Worm (Caenorhabditis elegans) whole organism, L3 larva: ENCODE measurements around the gene zig-4.

ENCODE experiments used
- ceh-16 ChIP-seq: sonication (generic microtip); optimal IDR thresholded peaks from 2 replicates; lab custom pipeline; 2017; ENCODE audit warnings: missing biosample characterization, missing genetic modification characterization
- ceh-9 ChIP-seq: sonication (generic microtip); optimal IDR thresholded peaks from 2 replicates; lab custom pipeline; 2018; ENCODE audit warnings: missing biosample characterization, missing genetic modification characterization
- pha-4 ChIP-seq: fragments of 150-350 bp; optimal IDR thresholded peaks from 2 replicates; lab custom pipeline; 2014; ENCODE audit warnings: missing biosample characterization, missing genetic modification reagents, missing genetic modification characterization

ce11 chrX:7880848-7881247 lies 44.4 kb upstream of the zig-4 start, which contains the start of gene C39D10.8:
- TF ChIP-seq ceh-9 (tag; lab: Kevin White, UChicago), result no peak
- TF ChIP-seq ceh-16 (tag; lab: Kevin White, UChicago), result no peak
- no peak for TF ChIP-seq pha-4 (tag; lab: Kevin White, UChicago)
